Worm (Caenorhabditis elegans) whole organism, young adult: ENCODE measurements around the gene Y7A5A.20.

Experiments
- F10E7.11 ChIP-seq: sonication (generic microtip); optimal IDR thresholded peaks from 2 replicates; lab custom pipeline; 2017; ENCODE audit warnings: mild to moderate bottlenecking, missing genetic modification characterization, moderate library complexity, missing compliant biosample characterization
- F39B2.1 ChIP-seq: fragments of 200-800 bp; sonication (Bioruptor generic); IDR thresholded peaks from 2 replicates; pipeline ENCODE4 v1.3.6; 2022; ENCODE audit warnings: missing genetic modification reagents, missing genetic modification characterization, missing compliant biosample characterization
- F55B11.4 ChIP-seq: sonication (generic microtip); optimal IDR thresholded peaks from 2 replicates; lab custom pipeline; 2016; ENCODE audit warnings: missing compliant biosample characterization, missing genetic modification characterization, borderline replicate concordance; ENCODE audit not compliant: insufficient read depth
- K12H6.12 ChIP-seq: fragments of 200-800 bp; sonication (Bioruptor generic); optimal IDR thresholded peaks from 2 replicates; lab custom pipeline; 2018; ENCODE audit warnings: mild to moderate bottlenecking, missing genetic modification characterization, missing compliant biosample characterization
- T26A5.8 ChIP-seq: sonication (generic microtip); optimal IDR thresholded peaks from 2 replicates; lab custom pipeline; 2016; ENCODE audit warnings: missing genetic modification characterization, missing compliant biosample characterization
- Y53G8AR.9 ChIP-seq: fragments of 200-800 bp; sonication (Bioruptor generic); conservative IDR thresholded peaks from 2 replicates; pipeline ENCODE4 v1.3.6; 2022; ENCODE audit warnings: missing genetic modification reagents, missing genetic modification characterization, missing compliant biosample characterization
- Y79H2A.3 ChIP-seq: fragments of 200-800 bp; sonication (Bioruptor generic); conservative IDR thresholded peaks from 2 replicates; pipeline ENCODE4 v1.3.6; 2022; ENCODE audit warnings: missing genetic modification reagents, missing genetic modification characterization, missing compliant biosample characterization
- ZK185.1 ChIP-seq: sonication (generic microtip); optimal IDR thresholded peaks from 2 replicates; lab custom pipeline; 2016; ENCODE audit warnings: mild to moderate bottlenecking, missing genetic modification characterization, missing compliant biosample characterization; ENCODE audit not compliant: poor library complexity, severe bottlenecking
- aptf-2 ChIP-seq: fragments of 200-800 bp; sonication (Bioruptor generic); conservative IDR thresholded peaks from 2 replicates; pipeline ENCODE4 v1.3.6; 2022; ENCODE audit warnings: missing genetic modification reagents, missing genetic modification characterization, missing compliant biosample characterization
- atf-7 ChIP-seq: sonication (generic microtip); optimal IDR thresholded peaks from 2 replicates; lab custom pipeline; 2017; ENCODE audit warnings: mild to moderate bottlenecking, missing genetic modification characterization, missing compliant biosample characterization
- attf-3 ChIP-seq: fragments of 200-800 bp; sonication (Bioruptor generic); conservative IDR thresholded peaks from 2 replicates; pipeline ENCODE4 v1.3.6; 2022; ENCODE audit warnings: missing genetic modification reagents, missing genetic modification characterization, missing compliant biosample characterization
- attf-5 ChIP-seq: fragments of 200-800 bp; sonication (Bioruptor generic); optimal IDR thresholded peaks from 2 replicates; lab custom pipeline; 2018; ENCODE audit warnings: mild to moderate bottlenecking, missing genetic modification characterization, missing compliant biosample characterization
- cebp-1 ChIP-seq, 2 experiments: fragments of 200-800 bp in 1 of 2; sonication (Bioruptor generic) in 1 of 2; sonication (generic microtip) in 1 of 2; IDR thresholded peaks in 1 of 2; optimal IDR thresholded peaks in 1 of 2; 2 replicates each; pipeline versions ENCODE4 v1.3.6 to Lab custom; 2017 to 2022; ENCODE audit warnings: missing compliant biosample characterization in 2 of 2, missing genetic modification characterization in 2 of 2, mild to moderate bottlenecking in 1 of 2, missing genetic modification reagents in 1 of 2, moderate library complexity in 1 of 2
- ceh-79 ChIP-seq: sonication (generic microtip); optimal IDR thresholded peaks from 2 replicates; lab custom pipeline; 2017; ENCODE audit warnings: mild to moderate bottlenecking, missing genetic modification characterization, missing compliant biosample characterization
- gei-17 ChIP-seq: fragments of 200-800 bp; sonication (Bioruptor generic); optimal IDR thresholded peaks from 2 replicates; lab custom pipeline; 2018; ENCODE audit warnings: mild to moderate bottlenecking, missing genetic modification characterization, missing compliant biosample characterization
- hmg-1.2 ChIP-seq: fragments of 200-800 bp; sonication (Bioruptor generic); IDR thresholded peaks from 2 replicates; pipeline ENCODE4 v1.3.6; 2022; ENCODE audit warnings: missing genetic modification reagents, missing genetic modification characterization, missing compliant biosample characterization
- hmg-20 ChIP-seq: fragments of 200-800 bp; sonication (Bioruptor generic); IDR thresholded peaks from 2 replicates; pipeline ENCODE4 v1.3.6; 2022; ENCODE audit warnings: missing genetic modification reagents, missing genetic modification characterization, missing compliant biosample characterization
- let-607 ChIP-seq, 2 experiments: fragments of 200-800 bp in 1 of 2; sonication (Bioruptor generic) in 1 of 2; sonication (generic microtip) in 1 of 2; optimal IDR thresholded peaks; 2 replicates each; lab custom pipeline; 2016 to 2018; ENCODE audit warnings: mild to moderate bottlenecking in 2 of 2, missing compliant biosample characterization in 2 of 2, missing genetic modification characterization in 2 of 2, moderate library complexity in 2 of 2, missing genotype in 1 of 2
- lin-35 ChIP-seq, 3 experiments: fragments of 150-350 bp in 2 of 3; sonication (generic microtip) in 1 of 3; optimal IDR thresholded peaks; 2 replicates each; lab custom pipeline; 2014 to 2018; ENCODE audit warnings: missing biosample characterization in 3 of 3, missing genetic modification characterization in 3 of 3, missing genetic modification reagents in 3 of 3
- lin-40 ChIP-seq: sonication (generic microtip); optimal IDR thresholded peaks from 2 replicates; lab custom pipeline; 2016; ENCODE audit warnings: missing genetic modification characterization, mild to moderate bottlenecking, missing compliant biosample characterization, missing genotype, missing genetic modification reagents
- lsl-1 ChIP-seq: fragments of 200-800 bp; sonication (Bioruptor generic); optimal IDR thresholded peaks from 2 replicates; lab custom pipeline; 2018; ENCODE audit warnings: mild to moderate bottlenecking, missing genetic modification characterization, moderate library complexity, missing compliant biosample characterization
- madf-10 ChIP-seq: sonication (generic microtip); optimal IDR thresholded peaks from 2 replicates; lab custom pipeline; 2016; ENCODE audit warnings: mild to moderate bottlenecking, missing genetic modification characterization, missing compliant biosample characterization
- madf-6 ChIP-seq: fragments of 200-800 bp; sonication (Bioruptor generic); IDR thresholded peaks from 2 replicates; pipeline ENCODE4 v1.3.6; 2022; ENCODE audit warnings: missing genetic modification reagents, missing genetic modification characterization, missing compliant biosample characterization
- madf-8 ChIP-seq: fragments of 200-800 bp; sonication (Bioruptor generic); conservative IDR thresholded peaks from 2 replicates; pipeline ENCODE4 v1.3.6; 2022; ENCODE audit warnings: missing genetic modification reagents, missing genetic modification characterization, missing compliant biosample characterization
- mcd-1 ChIP-seq: fragments of 200-800 bp; sonication (Bioruptor generic); IDR thresholded peaks from 2 replicates; pipeline ENCODE4 v1.3.6; 2022; ENCODE audit warnings: missing genetic modification reagents, missing genetic modification characterization, missing compliant biosample characterization
- mes-4 ChIP-seq: sonication (generic microtip); optimal IDR thresholded peaks from 2 replicates; lab custom pipeline; 2016; ENCODE audit warnings: missing genotype, missing genetic modification characterization, missing compliant biosample characterization
- nfya-1 ChIP-seq: sonication (generic microtip); optimal IDR thresholded peaks from 2 replicates; lab custom pipeline; 2017; ENCODE audit warnings: antibody characterized with exemption, missing compliant biosample characterization, missing genetic modification characterization, borderline replicate concordance; ENCODE audit not compliant: insufficient read depth
- nfyb-1 ChIP-seq: fragments of 200-800 bp; sonication (Bioruptor generic); IDR thresholded peaks from 2 replicates; pipeline ENCODE4 v1.3.6; 2022; ENCODE audit warnings: missing genetic modification reagents, missing genetic modification characterization, missing compliant biosample characterization
- nhr-120 ChIP-seq: fragments of 200-800 bp; sonication (Bioruptor generic); IDR thresholded peaks from 2 replicates; pipeline ENCODE4 v1.3.6; 2022; ENCODE audit warnings: missing genetic modification characterization, missing compliant biosample characterization
- nhr-80 ChIP-seq: sonication (generic microtip); optimal IDR thresholded peaks from 2 replicates; lab custom pipeline; 2016; ENCODE audit warnings: missing genetic modification characterization, missing compliant biosample characterization
- pbrm-1 ChIP-seq: fragments of 200-800 bp; sonication (Bioruptor generic); IDR thresholded peaks from 2 replicates; pipeline ENCODE4 v1.3.6; 2022; ENCODE audit warnings: missing genetic modification reagents, missing genetic modification characterization, missing compliant biosample characterization
- snpc-1.1 ChIP-seq: sonication (generic microtip); optimal IDR thresholded peaks from 2 replicates; lab custom pipeline; 2017; ENCODE audit warnings: missing genetic modification characterization, mild to moderate bottlenecking, missing compliant biosample characterization, antibody characterized with exemption, moderate library complexity, missing genotype, missing genetic modification reagents; ENCODE audit not compliant: insufficient read depth
- snpc-3.4 ChIP-seq: sonication (generic microtip); optimal IDR thresholded peaks from 2 replicates; lab custom pipeline; 2017; ENCODE audit warnings: missing genetic modification characterization, mild to moderate bottlenecking, missing compliant biosample characterization, antibody characterized with exemption, moderate library complexity, missing genotype, missing genetic modification reagents
- snpc-4 ChIP-seq, 5 experiments: fragments of 150-350 bp in 1 of 5; sonication (generic microtip) in 4 of 5; optimal IDR thresholded peaks; 2 replicates each; lab custom pipeline; 2014 to 2018; ENCODE audit warnings: missing genetic modification characterization in 5 of 5, missing biosample characterization in 3 of 5, antibody characterized with exemption in 2 of 5, mild to moderate bottlenecking in 2 of 5, missing compliant biosample characterization in 2 of 5, missing genotype in 2 of 5, moderate library complexity in 2 of 5, missing genetic modification reagents in 1 of 5
- somi-1 ChIP-seq: fragments of 200-800 bp; sonication (Bioruptor generic); optimal IDR thresholded peaks from 2 replicates; lab custom pipeline; 2018; ENCODE audit warnings: mild to moderate bottlenecking, missing genetic modification characterization, missing compliant biosample characterization
- zfh-2 ChIP-seq: fragments of 200-800 bp; sonication (Bioruptor generic); conservative IDR thresholded peaks from 2 replicates; pipeline ENCODE4 v1.3.6; 2022; ENCODE audit warnings: missing genetic modification reagents, missing genetic modification characterization, missing compliant biosample characterization
- ztf-18 ChIP-seq: sonication (generic microtip); optimal IDR thresholded peaks from 2 replicates; lab custom pipeline; 2016; ENCODE audit warnings: missing genotype, mild to moderate bottlenecking, missing genetic modification characterization, missing compliant biosample characterization
- ztf-6 ChIP-seq: fragments of 200-800 bp; sonication (Bioruptor generic); IDR thresholded peaks from 2 replicates; pipeline ENCODE4 v1.3.6; 2022; ENCODE audit warnings: missing genetic modification reagents, missing genetic modification characterization, missing compliant biosample characterization

Y7A5A.20 gene

DNA sequence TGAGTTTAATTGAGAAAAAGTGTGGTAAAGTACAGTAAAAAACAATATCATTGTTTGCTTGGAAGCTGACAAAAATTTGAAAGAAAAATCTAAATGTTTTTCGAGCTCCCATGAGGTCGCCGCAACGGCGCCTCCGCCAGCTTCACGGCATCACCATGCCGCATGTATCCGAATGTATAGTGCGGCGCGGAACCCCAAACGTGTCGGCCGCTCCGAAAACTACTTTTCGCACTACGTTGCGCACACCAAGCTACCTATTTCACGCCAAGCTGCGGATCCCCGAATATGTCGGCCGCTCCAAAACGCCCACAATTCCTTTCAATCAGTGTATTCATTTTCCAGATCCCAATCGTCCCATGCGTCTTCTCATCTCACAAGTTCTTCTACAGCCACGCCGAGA lies 22.9 kb downstream of the Y7A5A.20 start:
- peak; percentile 66; the same call in 1 of the 2 replicates for TF ChIP-seq zfh-2 (GFP tag; lab: Robert Waterston, UW)
- TF ChIP-seq snpc-4 (GFP tag; optimal IDR thresholded peaks at IDR 0.05; lab: Kevin White, UChicago), result peak; percentile 45
- TF ChIP-seq snpc-4 (tag; optimal IDR thresholded peaks at IDR 0.05; lab: Kevin White, UChicago), result peak in 2 of 4 experiments; percentile 87 to 90
- TF ChIP-seq F39B2.1, result no peak
- no peak for TF ChIP-seq nhr-120 (GFP tag; lab: Robert Waterston, UW)
- peak; percentile 21 for TF ChIP-seq snpc-1.1 (tag; lab: Kevin White, UChicago)
- peak; percentile 45; the same call in 1 of the 2 replicates for TF ChIP-seq hmg-1.2 (GFP tag; lab: Robert Waterston, UW)

DNA sequence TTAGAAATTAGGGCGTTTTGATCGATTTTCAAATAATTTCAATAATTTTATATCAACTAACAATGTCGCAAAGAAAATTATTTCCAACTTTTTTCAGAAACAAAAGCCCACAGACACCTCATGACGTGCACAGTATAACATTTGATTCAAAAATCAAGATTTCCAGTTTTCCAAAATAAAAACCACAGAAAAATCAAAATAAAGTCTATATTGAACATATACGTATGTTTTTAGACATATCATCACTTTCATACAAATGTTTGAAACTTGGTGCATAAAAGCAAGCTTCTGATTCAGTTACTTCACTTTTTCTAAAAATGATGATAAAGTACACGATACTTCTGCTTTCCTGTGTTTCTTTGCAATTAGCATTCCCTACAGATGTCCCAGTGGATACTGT lies 28.7 kb downstream of the Y7A5A.20 start, which contains the start of gene F53H4.2:
F53H4.2 (plus strand) TSS at position 301 of the 400 bp plus-strand sequence.
- TF ChIP-seq snpc-3.4 (no peak), ztf-6 (GFP tag; lab: Robert Waterston, UW) (no peak), Y79H2A.3 (GFP tag; lab: Robert Waterston, UW) (no peak), nfyb-1 (GFP tag; lab: Robert Waterston, UW) (no peak), madf-8 (no peak), lsl-1 (GFP tag; lab: Kevin White, UChicago) (no peak), mes-4 (tag; lab: Kevin White, UChicago) (no peak), snpc-1.1 (tag; lab: Kevin White, UChicago) (no peak), nhr-80 (tag; lab: Kevin White, UChicago) (no peak), F10E7.11 (tag; lab: Kevin White, UChicago) (no peak), zfh-2 (GFP tag; lab: Robert Waterston, UW) (no peak), hmg-20 (GFP tag; lab: Robert Waterston, UW) (no peak), Y53G8AR.9 (GFP tag; lab: Robert Waterston, UW) (no peak), gei-17 (GFP tag; lab: Kevin White, UChicago) (no peak)

DNA sequence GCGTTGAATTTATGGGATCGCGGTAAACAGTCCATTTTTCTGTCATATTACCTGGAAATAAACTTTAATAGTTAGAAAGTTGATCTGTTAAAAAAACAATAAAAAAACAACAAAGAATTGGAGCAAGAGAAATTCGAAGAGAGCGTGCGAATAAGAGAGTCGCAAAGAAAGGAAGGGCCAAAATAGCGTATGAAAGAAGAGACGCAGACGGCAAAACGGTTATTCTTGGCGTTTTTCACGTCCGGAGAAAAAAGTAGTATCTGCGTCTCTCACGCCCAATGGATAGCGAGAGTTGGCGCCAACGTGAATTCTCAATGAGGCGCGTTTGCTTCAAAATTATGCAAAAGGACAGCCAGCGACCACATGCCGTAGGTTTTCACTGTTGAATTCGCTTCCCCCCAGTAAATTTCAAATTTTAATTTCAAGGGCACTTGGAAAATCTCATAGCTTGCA lies 32.4 kb downstream of the Y7A5A.20 start, which contains the start of gene F53H4.6:
F53H4.6 (minus strand) TSS at position 51 of the 453 bp plus-strand sequence.
- TF ChIP-seq hmg-1.2 (GFP tag; lab: Robert Waterston, UW) (peak; percentile 90), attf-3 (GFP tag; lab: Robert Waterston, UW) (peak; percentile 54; the same call in 1 of the 2 replicates), pbrm-1 (GFP tag; lab: Robert Waterston, UW) (0 out of 2 replicates have a peak, but pooled peaks have one; percentile 10), attf-5 (GFP tag; lab: Kevin White, UChicago) (peak; percentile 23), ztf-18 (tag; lab: Kevin White, UChicago) (peak; percentile 21), ceh-79 (no peak), mcd-1 (peak; percentile 87), lin-35 (GFP tag; optimal IDR thresholded peaks at IDR 0.05; lab: Kevin White, UChicago) (no peak), lin-40 (tag; lab: Kevin White, UChicago) (peak; percentile 28), F10E7.11 (tag; lab: Kevin White, UChicago) (no peak)

DNA sequence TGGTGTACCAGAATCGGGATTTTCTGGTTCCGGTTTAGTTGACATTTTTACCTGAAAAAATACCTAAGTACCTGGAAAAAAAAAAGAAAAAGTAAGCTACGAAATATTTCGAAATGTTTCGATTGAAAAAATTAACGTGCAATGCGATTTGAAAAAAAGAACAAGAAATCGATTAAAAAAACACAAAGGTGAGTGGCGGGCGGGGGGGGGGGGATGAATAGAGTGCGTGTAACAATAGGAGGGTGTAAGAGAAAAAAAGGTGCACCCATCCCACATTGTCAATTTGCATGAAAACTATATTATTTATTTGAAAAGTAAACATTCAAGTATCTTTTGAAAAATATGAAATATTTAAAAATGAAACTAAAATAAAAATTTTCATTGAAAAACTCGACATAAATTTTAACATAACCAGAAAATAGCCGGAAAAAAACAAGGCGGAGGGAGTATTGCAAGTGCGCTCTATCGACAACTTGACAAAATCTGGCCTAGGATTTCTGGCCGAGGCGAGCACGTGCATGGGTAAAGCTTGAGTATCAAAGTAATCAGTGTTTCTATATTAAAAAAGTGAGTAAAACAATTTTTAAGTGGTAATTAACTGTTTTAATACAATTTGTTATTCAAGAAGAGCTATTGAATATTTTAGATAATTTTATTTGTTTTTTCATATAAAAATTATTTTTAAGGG lies 37.9 kb downstream of the Y7A5A.20 start, which contains the start of the genes csb-1 and F53H4.4:
csb-1 (minus strand) TSS at position 51 of the 688 bp plus-strand sequence.
F53H4.4 (plus strand) TSS at position 520 of the 688 bp plus-strand sequence.
- TF ChIP-seq somi-1, result no peak
- TF ChIP-seq K12H6.12 (tag; lab: Kevin White, UChicago), result peak; percentile 23
- TF ChIP-seq mcd-1, result peak; percentile 96
- no peak for TF ChIP-seq snpc-4 (GFP tag; optimal IDR thresholded peaks at IDR 0.05; lab: Kevin White, UChicago)
- TF ChIP-seq snpc-4 (tag; optimal IDR thresholded peaks at IDR 0.05; lab: Kevin White, UChicago), result peak in 3 of 4 experiments; percentile 35 to 48 (median 40)
- no peak for TF ChIP-seq cebp-1 (GFP tag; IDR thresholded peaks at IDR 0.05; lab: Robert Waterston, UW)
- TF ChIP-seq cebp-1 (tag; optimal IDR thresholded peaks at IDR 0.05; lab: Kevin White, UChicago), result peak; percentile 58
- TF ChIP-seq T26A5.8 (tag; lab: Kevin White, UChicago), result no peak
- peak; percentile 25 for TF ChIP-seq madf-10 (tag; lab: Kevin White, UChicago)
- no peak for TF ChIP-seq aptf-2
- no peak for TF ChIP-seq F55B11.4
- TF ChIP-seq snpc-3.4, result no peak
- TF ChIP-seq madf-6 (GFP tag; lab: Robert Waterston, UW), result no peak
- no peak for TF ChIP-seq atf-7 (tag; lab: Kevin White, UChicago)
- no peak for TF ChIP-seq nfya-1 (tag; lab: Kevin White, UChicago)
- TF ChIP-seq ZK185.1, result peak; percentile 73
- peak in 1 of 2 experiments; percentile 66 for TF ChIP-seq let-607 (tag; optimal IDR thresholded peaks at IDR 0.05; lab: Kevin White, UChicago)
- TF ChIP-seq snpc-1.1 (tag; lab: Kevin White, UChicago), result no peak
